Fruit fly (Drosophila melanogaster) whole organism: ENCODE results near the gene pic.

Experiments
- CG8478 ChIP-seq: fragments of >200 bp; optimal IDR thresholded peaks from 2 replicates; lab custom pipeline; 2018; ENCODE audit warnings: inconsistent platforms
- EcR ChIP-seq, 2 experiments: fragments of >200 bp; optimal IDR thresholded peaks; 2 replicates each; lab custom pipeline; 2017; ENCODE audit warnings: missing biosample characterization in 2 of 2, missing genetic modification characterization in 2 of 2, missing genetic modification reagents in 2 of 2
- usp ChIP-seq: fragments of >200 bp; optimal IDR thresholded peaks from 2 replicates; lab custom pipeline; 2017; ENCODE audit warnings: missing biosample characterization, missing genetic modification characterization, mixed read lengths

DNA sequence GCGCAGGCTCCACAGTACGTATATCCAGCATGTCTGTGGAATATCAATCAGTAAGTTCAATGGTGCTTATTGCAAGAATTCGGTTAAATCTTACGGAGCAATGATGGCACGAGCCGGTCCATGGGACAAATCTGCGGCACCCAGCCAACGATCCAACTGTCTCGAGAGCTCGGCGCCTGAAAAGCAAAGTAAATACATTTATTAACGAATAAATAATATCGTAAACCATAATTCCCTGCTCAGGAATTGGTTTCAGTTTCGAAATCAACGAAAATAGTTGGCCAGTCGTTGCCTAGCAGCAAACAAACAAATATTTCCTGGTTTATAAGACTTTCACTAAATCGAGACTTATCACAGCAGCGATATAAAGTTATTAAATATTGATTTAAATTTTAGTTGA, 42.5 kb upstream of the pic start, which contains the start of gene CG11656:
- no peak for TF ChIP-seq usp
- no peak for TF ChIP-seq CG8478 (lab: Kevin White, UChicago)
- TF ChIP-seq EcR (GFP tag; optimal IDR thresholded peaks at IDR 0.05; lab: Kevin White, UChicago) = no peak
